Worm (Caenorhabditis elegans) whole organism, mixed stage, embryonic: ENCODE results near the gene glt-5.

Experiments
- ham-2 ChIP-seq: fragments of 200-800 bp; sonication (Bioruptor generic); optimal IDR thresholded peaks from 2 replicates; lab custom pipeline; 2018; ENCODE audit warnings: mild to moderate bottlenecking, missing genetic modification characterization, missing compliant biosample characterization
- lin-13 ChIP-seq: fragments of 150-350 bp; optimal IDR thresholded peaks from 2 replicates; lab custom pipeline; 2014; ENCODE audit warnings: missing biosample characterization, missing genetic modification characterization
- mls-2 ChIP-seq: sonication (generic microtip); optimal IDR thresholded peaks from 2 replicates; lab custom pipeline; 2016; ENCODE audit warnings: mild to moderate bottlenecking, missing genetic modification characterization, moderate library complexity, missing compliant biosample characterization
- nhr-12 ChIP-seq: fragments of 150-350 bp; optimal IDR thresholded peaks from 2 replicates; lab custom pipeline; 2014; ENCODE audit warnings: missing biosample characterization, missing genetic modification characterization
- nhr-237 ChIP-seq: fragments of 150-350 bp; optimal IDR thresholded peaks from 2 replicates; lab custom pipeline; 2014; ENCODE audit warnings: missing biosample characterization, missing genetic modification characterization
- nhr-28 ChIP-seq: fragments of 150-350 bp; optimal IDR thresholded peaks from 2 replicates; lab custom pipeline; 2014; ENCODE audit warnings: missing biosample characterization, missing genetic modification characterization
- tbx-8 ChIP-seq: fragments of 200-800 bp; sonication (Bioruptor generic); optimal IDR thresholded peaks from 2 replicates; lab custom pipeline; 2018; ENCODE audit warnings: mild to moderate bottlenecking, missing genetic modification characterization, moderate library complexity, missing compliant biosample characterization
- unc-120 ChIP-seq: sonication (generic microtip); optimal IDR thresholded peaks from 2 replicates; lab custom pipeline; 2017; ENCODE audit warnings: missing genetic modification characterization, missing compliant biosample characterization; ENCODE audit not compliant: poor library complexity, severe bottlenecking
- unc-62 ChIP-seq: fragments of 150-350 bp; optimal IDR thresholded peaks from 2 replicates; lab custom pipeline; 2014; ENCODE audit warnings: missing biosample characterization, missing genetic modification reagents, missing genetic modification characterization

DNA sequence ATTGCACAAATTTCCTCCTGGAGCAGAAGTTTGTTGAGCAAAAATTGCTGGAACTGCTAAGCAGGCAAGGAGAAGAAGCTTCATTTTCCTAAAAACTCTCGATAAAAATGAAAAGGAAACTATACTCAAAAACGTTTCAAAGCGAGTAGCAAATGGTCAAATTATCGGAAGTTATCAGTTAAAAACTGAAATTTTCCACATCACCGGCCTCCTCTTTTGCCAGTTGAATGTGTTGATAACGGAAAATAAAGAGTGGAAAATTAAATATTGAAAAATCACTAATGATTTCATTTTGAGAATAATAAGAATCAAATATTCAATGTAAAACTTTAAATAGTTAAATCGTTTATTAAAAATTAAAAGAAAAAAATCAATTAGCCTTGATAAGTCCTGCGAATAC lies 49.8 kb downstream of the glt-5 start, which contains the start of gene ZK1320.2:
- TF ChIP-seq unc-120 (no peak), nhr-28 (tag; lab: Kevin White, UChicago) (no peak), lin-13 (no peak), ham-2 (GFP tag; lab: Kevin White, UChicago) (no peak), nhr-237 (tag; lab: Kevin White, UChicago) (no peak), unc-62 (GFP tag; lab: Kevin White, UChicago) (no peak), mls-2 (tag; lab: Kevin White, UChicago) (no peak), nhr-12 (tag; lab: Kevin White, UChicago) (no peak), tbx-8 (no peak)
